Fruit fly (Drosophila melanogaster) whole organism, embryonic: ENCODE results near the gene Nepl3.

Experiments used
- BtbVII ChIP-seq: fragments of 200-800 bp; sonication (Bioruptor generic); optimal IDR thresholded peaks from 3 replicates; lab custom pipeline; 2017; ENCODE audit warnings: missing biosample characterization, mild to moderate bottlenecking, missing genetic modification characterization
- CG10366 ChIP-seq: fragments of 200-800 bp; sonication (Bioruptor generic); IDR thresholded peaks from 2 replicates; pipeline ENCODE4 v1.3.6; 2022; ENCODE audit warnings: missing biosample characterization, missing genetic modification characterization
- CG14667 ChIP-seq: fragments of 200-800 bp; sonication (Bioruptor generic); IDR thresholded peaks from 2 replicates; pipeline ENCODE4 v1.3.6; 2022; ENCODE audit warnings: missing biosample characterization, missing genetic modification characterization
- CG17186 ChIP-seq: fragments of 200-800 bp; sonication (Bioruptor generic); optimal IDR thresholded peaks from 3 replicates; lab custom pipeline; 2017; ENCODE audit warnings: missing biosample characterization, missing genetic modification reagents, missing genetic modification characterization
- CG17385 ChIP-seq: fragments of 200-800 bp; sonication (Bioruptor generic); optimal IDR thresholded peaks from 3 replicates; lab custom pipeline; 2018; ENCODE audit warnings: missing biosample characterization, mild to moderate bottlenecking, missing genetic modification characterization
- CG18476 ChIP-seq: fragments of 200-800 bp; sonication (Bioruptor generic); optimal IDR thresholded peaks from 2 replicates; lab custom pipeline; 2016; ENCODE audit warnings: missing biosample characterization, mild to moderate bottlenecking, missing genetic modification characterization
- CG18599 ChIP-seq: fragments of 200-800 bp; sonication (Bioruptor generic); optimal IDR thresholded peaks from 3 replicates; lab custom pipeline; 2017; ENCODE audit warnings: missing biosample characterization, missing genetic modification characterization, mild to moderate bottlenecking, moderate library complexity, missing genetic modification reagents
- CG2116 ChIP-seq: fragments of 200-800 bp; sonication (Bioruptor generic); optimal IDR thresholded peaks from 3 replicates; lab custom pipeline; 2018; ENCODE audit warnings: missing biosample characterization, mild to moderate bottlenecking, missing genetic modification characterization
- CG2712 ChIP-seq: fragments of 200-800 bp; optimal IDR thresholded peaks from 3 replicates; lab custom pipeline; 2019; ENCODE audit warnings: missing biosample characterization, mild to moderate bottlenecking, missing genetic modification characterization, moderate library complexity
- CG2875 ChIP-seq: fragments of 200-800 bp; sonication (Bioruptor generic); optimal IDR thresholded peaks from 2 replicates; lab custom pipeline; 2017; ENCODE audit warnings: missing biosample characterization, mild to moderate bottlenecking, missing genetic modification characterization, missing genetic modification reagents
- CG32767 ChIP-seq: fragments of 200-800 bp; sonication (Bioruptor generic); IDR thresholded peaks from 2 replicates; pipeline ENCODE4 v1.3.6; 2022; ENCODE audit warnings: missing biosample characterization, missing genetic modification characterization
- CG3407 ChIP-seq: fragments of 200-800 bp; sonication (Bioruptor generic); optimal IDR thresholded peaks from 2 replicates; lab custom pipeline; 2018; ENCODE audit warnings: missing biosample characterization, mild to moderate bottlenecking, missing genetic modification characterization
- CG34376 ChIP-seq: fragments of 200-800 bp; sonication (Bioruptor generic); optimal IDR thresholded peaks from 2 replicates; lab custom pipeline; 2018; ENCODE audit warnings: missing biosample characterization, mild to moderate bottlenecking, missing genetic modification characterization
- CG4404 ChIP-seq: fragments of 200-800 bp; sonication (Bioruptor generic); IDR thresholded peaks from 2 replicates; pipeline ENCODE4 v1.3.6; 2022; ENCODE audit warnings: missing biosample characterization, missing genetic modification characterization
- CG4617 ChIP-seq: fragments of 200-800 bp; sonication (Bioruptor generic); optimal IDR thresholded peaks from 3 replicates; lab custom pipeline; 2016; ENCODE audit warnings: missing biosample characterization, missing genetic modification characterization, borderline replicate concordance
- CG6683 ChIP-seq: fragments of 200-800 bp; sonication (Bioruptor generic); optimal IDR thresholded peaks from 2 replicates; lab custom pipeline; 2017; ENCODE audit warnings: missing biosample characterization, mild to moderate bottlenecking, missing genetic modification characterization, missing genetic modification reagents
- CG6791 ChIP-seq: fragments of 200-800 bp; sonication (Bioruptor generic); IDR thresholded peaks from 3 replicates; pipeline ENCODE4 v1.3.6; 2022; ENCODE audit warnings: missing biosample characterization, missing genetic modification characterization; ENCODE audit not compliant: partially characterized antibody
- CG7963 ChIP-seq: fragments of 200-800 bp; sonication (Bioruptor generic); IDR thresholded peaks from 3 replicates; pipeline ENCODE4 v1.3.6; 2022; ENCODE audit warnings: missing biosample characterization, missing genetic modification characterization; ENCODE audit not compliant: partially characterized antibody
- CG8089 ChIP-seq: fragments of 200-800 bp; sonication (Bioruptor generic); optimal IDR thresholded peaks from 3 replicates; lab custom pipeline; 2016; ENCODE audit warnings: missing biosample characterization, missing genetic modification characterization
- CG8765 ChIP-seq: fragments of 200-800 bp; sonication (Bioruptor generic); IDR thresholded peaks from 2 replicates; pipeline ENCODE4 v1.3.6; 2022; ENCODE audit warnings: missing biosample characterization, missing genetic modification characterization
- CG9609 ChIP-seq: fragments of 200-800 bp; sonication (Bioruptor generic); optimal IDR thresholded peaks from 3 replicates; lab custom pipeline; 2016; ENCODE audit warnings: missing biosample characterization, missing genetic modification characterization
- Dad ChIP-seq: fragments of 200-800 bp; sonication (Bioruptor generic); optimal IDR thresholded peaks from 3 replicates; lab custom pipeline; 2016; ENCODE audit warnings: missing biosample characterization, missing genetic modification characterization
- Dek ChIP-seq: fragments of 200-800 bp; sonication (Bioruptor generic); optimal IDR thresholded peaks from 3 replicates; lab custom pipeline; 2019; ENCODE audit warnings: missing biosample characterization, mild to moderate bottlenecking, missing genetic modification characterization, moderate library complexity
- ERR ChIP-seq: fragments of 200-800 bp; sonication (Bioruptor generic); optimal IDR thresholded peaks from 2 replicates; lab custom pipeline; 2016; ENCODE audit warnings: missing biosample characterization, missing genetic modification characterization
- Hmx ChIP-seq: fragments of 200-800 bp; sonication (Bioruptor generic); optimal IDR thresholded peaks from 2 replicates; lab custom pipeline; 2016; ENCODE audit warnings: missing biosample characterization, missing genetic modification characterization
- MESR4 ChIP-seq: fragments of 200-800 bp; sonication (Bioruptor generic); optimal IDR thresholded peaks from 2 replicates; lab custom pipeline; 2018; ENCODE audit warnings: missing biosample characterization, mild to moderate bottlenecking, missing genetic modification characterization, moderate library complexity
- NFAT ChIP-seq: fragments of 200-800 bp; sonication (Bioruptor generic); IDR thresholded peaks from 2 replicates; pipeline ENCODE4 v1.3.6; 2022; ENCODE audit warnings: missing biosample characterization, missing genetic modification characterization
- Scr ChIP-seq: fragments of 200-800 bp; sonication (Bioruptor generic); IDR thresholded peaks from 2 replicates; pipeline ENCODE4 v1.3.6; 2022; ENCODE audit warnings: missing biosample characterization, missing genetic modification characterization; ENCODE audit not compliant: partially characterized antibody
- Sin3A ChIP-seq: fragments of >200 bp; optimal IDR thresholded peaks from 2 replicates; lab custom pipeline; 2018
- ase ChIP-seq: fragments of 200-800 bp; sonication (Bioruptor generic); IDR thresholded peaks from 3 replicates; pipeline ENCODE4 v1.3.6; 2022; ENCODE audit warnings: missing biosample characterization, missing genetic modification characterization
- bcd ChIP-seq: fragments of 200-800 bp; sonication (Bioruptor generic); optimal IDR thresholded peaks from 2 replicates; lab custom pipeline; 2017; ENCODE audit warnings: missing biosample characterization, mild to moderate bottlenecking, missing genetic modification characterization
- corto ChIP-seq: fragments of 200-800 bp; sonication (Bioruptor generic); optimal IDR thresholded peaks from 2 replicates; lab custom pipeline; 2016; ENCODE audit warnings: missing biosample characterization, mild to moderate bottlenecking, missing genetic modification characterization, moderate library complexity
- cwo ChIP-seq: fragments of 200-800 bp; sonication (Bioruptor generic); optimal IDR thresholded peaks from 3 replicates; lab custom pipeline; 2017; ENCODE audit warnings: missing biosample characterization, missing genetic modification characterization, mild to moderate bottlenecking, moderate library complexity, missing genetic modification reagents
- dm ChIP-seq: fragments of 200-800 bp; sonication (Bioruptor generic); optimal IDR thresholded peaks from 3 replicates; lab custom pipeline; 2016; ENCODE audit warnings: missing biosample characterization, missing genetic modification characterization
- dmrt11E ChIP-seq: fragments of 200-800 bp; sonication (Bioruptor generic); optimal IDR thresholded peaks from 3 replicates; lab custom pipeline; 2018; ENCODE audit warnings: missing biosample characterization, mild to moderate bottlenecking, missing genetic modification characterization, moderate library complexity
- dpn ChIP-seq, 2 experiments: fragments of 200-800 bp; sonication (Bioruptor generic); optimal IDR thresholded peaks; 3 replicates each; lab custom pipeline; 2016; ENCODE audit warnings: missing biosample characterization in 2 of 2, missing genetic modification characterization in 2 of 2
- eyg ChIP-seq: fragments of 200-800 bp; sonication (Bioruptor generic); optimal IDR thresholded peaks from 3 replicates; lab custom pipeline; 2016; ENCODE audit warnings: missing biosample characterization, missing genetic modification characterization
- fru ChIP-seq: fragments of >200 bp; optimal IDR thresholded peaks from 2 replicates; lab custom pipeline; 2017
- gfzf ChIP-seq: fragments of 200-800 bp; sonication (Bioruptor generic); optimal IDR thresholded peaks from 2 replicates; lab custom pipeline; 2016; ENCODE audit warnings: missing biosample characterization, mild to moderate bottlenecking, missing genetic modification characterization, moderate library complexity
- ind ChIP-seq: fragments of 200-800 bp; sonication (Bioruptor generic); optimal IDR thresholded peaks from 3 replicates; lab custom pipeline; 2016; ENCODE audit warnings: missing biosample characterization, missing genetic modification characterization
- knrl ChIP-seq: fragments of 200-800 bp; sonication (Bioruptor generic); IDR thresholded peaks from 3 replicates; pipeline ENCODE4 v1.3.6; 2022; ENCODE audit warnings: missing biosample characterization, missing genetic modification characterization; ENCODE audit not compliant: partially characterized antibody
- lbe ChIP-seq: fragments of 200-800 bp; sonication (Bioruptor generic); optimal IDR thresholded peaks from 2 replicates; lab custom pipeline; 2016; ENCODE audit warnings: missing biosample characterization, mild to moderate bottlenecking, missing genetic modification characterization
- lov ChIP-seq, 2 experiments: fragments of 200-800 bp in 1 of 2; fragments of >200 bp in 1 of 2; sonication (Bioruptor generic) in 1 of 2; IDR thresholded peaks in 1 of 2; optimal IDR thresholded peaks in 1 of 2; 2 replicates in 1 of 2; 3 replicates in 1 of 2; pipeline versions ENCODE4 v1.3.6 to Lab custom; 2017 to 2022; ENCODE audit warnings: missing biosample characterization in 1 of 2, missing genetic modification characterization in 1 of 2
- mam ChIP-seq: fragments of 200-800 bp; sonication (Bioruptor generic); optimal IDR thresholded peaks from 3 replicates; lab custom pipeline; 2016; ENCODE audit warnings: missing biosample characterization, missing genetic modification characterization
- pfk ChIP-seq: fragments of 200-800 bp; sonication (Bioruptor generic); optimal IDR thresholded peaks from 2 replicates; lab custom pipeline; 2018; ENCODE audit warnings: missing biosample characterization, mild to moderate bottlenecking, missing genetic modification characterization, moderate library complexity
- schlank ChIP-seq: fragments of 200-800 bp; sonication (Bioruptor generic); optimal IDR thresholded peaks from 2 replicates; lab custom pipeline; 2018; ENCODE audit warnings: missing biosample characterization, mild to moderate bottlenecking, missing genetic modification characterization
- seq ChIP-seq: fragments of 200-800 bp; sonication (Bioruptor generic); IDR thresholded peaks from 2 replicates; pipeline ENCODE4 v1.3.6; 2022; ENCODE audit warnings: missing biosample characterization, missing genetic modification characterization
- stc ChIP-seq: fragments of 200-800 bp; sonication (Bioruptor generic); IDR thresholded peaks from 2 replicates; pipeline ENCODE4 v1.3.6; 2022; ENCODE audit warnings: missing biosample characterization, missing genetic modification characterization
- ttk ChIP-seq: fragments of 200-800 bp; sonication (Bioruptor generic); IDR thresholded peaks from 2 replicates; pipeline ENCODE4 v2.1.2; 2022; ENCODE audit warnings: missing biosample characterization, missing genetic modification characterization

Gene Nepl3

DNA sequence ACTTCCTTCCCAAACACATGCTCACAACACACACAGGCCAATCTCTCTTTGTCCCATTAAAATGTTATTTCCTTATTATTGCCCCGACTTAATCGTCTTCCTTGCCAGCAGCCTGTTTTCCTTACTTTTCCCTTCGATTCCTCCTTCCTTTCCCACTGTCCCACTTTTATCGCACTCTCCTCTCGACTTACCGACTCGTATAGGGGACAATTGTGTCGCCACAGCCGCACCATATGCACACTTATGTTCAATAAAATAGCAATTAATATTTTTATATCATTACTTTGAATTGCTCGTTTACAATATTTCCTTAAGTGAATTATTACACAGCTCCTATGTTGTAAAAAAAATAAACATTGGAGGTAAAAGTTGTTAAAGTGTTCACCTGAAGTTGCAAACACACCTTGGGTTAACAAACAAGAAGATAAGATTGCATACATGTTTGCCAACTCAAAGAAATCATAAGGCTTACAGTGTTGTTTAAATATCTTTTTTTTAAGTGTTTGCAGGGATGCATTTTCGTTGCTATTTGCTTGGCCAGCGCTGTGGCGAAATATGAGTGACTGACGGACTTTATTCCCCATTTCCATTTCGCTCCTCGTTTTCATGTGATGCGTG, 29.0 kb upstream of the Nepl3 start (continued):
- TF ChIP-seq ttk (GFP tag; lab: Robert Waterston, UW): peak; percentile 54; the same call in 1 of the 2 replicates
- peak; percentile 57 for TF ChIP-seq CG9609 (GFP tag; lab: Kevin White, UChicago)
- TF ChIP-seq dmrt11E (tag; lab: Kevin White, UChicago): peak; percentile 62
- peak; percentile 72 to 74 for TF ChIP-seq dpn (GFP tag; optimal IDR thresholded peaks at IDR 0.05; lab: Kevin White, UChicago)
- peak; percentile 62 for TF ChIP-seq CG32767
- 0 out of 3 replicates have a peak, but pooled peaks have one; percentile 41 for TF ChIP-seq ase (GFP tag; lab: Robert Waterston, UW)
- TF ChIP-seq Sin3A (lab: Kevin White, UChicago): no peak
- TF ChIP-seq mam (GFP tag; lab: Kevin White, UChicago): peak; percentile 59
- peak; percentile 10 for TF ChIP-seq CG17186
- no peak for TF ChIP-seq gfzf (GFP tag; lab: Kevin White, UChicago)
- TF ChIP-seq schlank (tag; lab: Kevin White, UChicago): peak; percentile 36
- TF ChIP-seq ind (GFP tag; lab: Kevin White, UChicago): peak; percentile 68
- peak; percentile 61 for TF ChIP-seq Dek
- peak; percentile 64 for TF ChIP-seq CG2875
- TF ChIP-seq dm: peak; percentile 21
- TF ChIP-seq NFAT (GFP tag; lab: Robert Waterston, UW): no peak
- peak; percentile 58 for TF ChIP-seq CG8089
- TF ChIP-seq CG17385 (GFP tag; lab: Kevin White, UChicago): peak; percentile 80
- TF ChIP-seq knrl (GFP tag; lab: Robert Waterston, UW): no peak
- peak; percentile 60 for TF ChIP-seq eyg (GFP tag; lab: Kevin White, UChicago)
- peak; percentile 50 for TF ChIP-seq lbe (GFP tag; lab: Kevin White, UChicago)
- TF ChIP-seq Dad (GFP tag; lab: Kevin White, UChicago): peak; percentile 16
- peak; percentile 57 for TF ChIP-seq CG6683
- TF ChIP-seq CG14667 (GFP tag; lab: Robert Waterston, UW): peak; percentile 40; the same call in 1 of the 2 replicates
- no peak for TF ChIP-seq MESR4
- TF ChIP-seq CG18599 (GFP tag; lab: Kevin White, UChicago): peak; percentile 89
- no peak for TF ChIP-seq CG7963 (GFP tag; lab: Robert Waterston, UW)
- TF ChIP-seq CG4617 (GFP tag; lab: Kevin White, UChicago): peak; percentile 49
- TF ChIP-seq CG18476 (GFP tag; lab: Kevin White, UChicago): peak; percentile 57
- peak; percentile 54 for TF ChIP-seq corto (GFP tag; lab: Kevin White, UChicago)
- peak; percentile 72 for TF ChIP-seq bcd (GFP tag; lab: Kevin White, UChicago)
- TF ChIP-seq CG3407: peak; percentile 66
- peak; percentile 83 for TF ChIP-seq CG2712 (tag; lab: Kevin White, UChicago)
- TF ChIP-seq Scr: no peak
- peak; percentile 36; the same call in 1 of the 2 replicates for TF ChIP-seq CG10366 (GFP tag; lab: Robert Waterston, UW)
- TF ChIP-seq Hmx (GFP tag; lab: Kevin White, UChicago): no peak
- TF ChIP-seq CG2116 (GFP tag; lab: Kevin White, UChicago): peak; percentile 54
- peak; percentile 77 for TF ChIP-seq seq
- no peak for TF ChIP-seq fru (lab: Kevin White, UChicago)
- peak; percentile 34 for TF ChIP-seq ERR
- no peak for TF ChIP-seq CG8765 (GFP tag; lab: Robert Waterston, UW)
- TF ChIP-seq cwo: peak; percentile 78
- TF ChIP-seq stc: peak; percentile 69
- no peak for TF ChIP-seq CG6791 (GFP tag; lab: Robert Waterston, UW)
- no peak for TF ChIP-seq pfk (GFP tag; lab: Kevin White, UChicago)
- TF ChIP-seq CG4404: no peak
- TF ChIP-seq CG34376 (GFP tag; lab: Kevin White, UChicago): peak; percentile 44
- TF ChIP-seq lov (optimal IDR thresholded peaks at IDR 0.05; lab: Kevin White, UChicago): no peak
- TF ChIP-seq lov (GFP tag; IDR thresholded peaks at IDR 0.05; lab: Robert Waterston, UW): no peak
- TF ChIP-seq BtbVII: peak; percentile 70
